Worm (Caenorhabditis elegans) whole organism, L3 larva: ENCODE data around the gene Y37D8A.26.

Source experiments
- R02D3.7 ChIP-seq: fragments of 150-350 bp; optimal IDR thresholded peaks from 2 replicates; lab custom pipeline; 2014; ENCODE audit warnings: missing biosample characterization, missing genetic modification characterization
- ZK546.5 ChIP-seq: sonication (generic microtip); optimal IDR thresholded peaks from 2 replicates; lab custom pipeline; 2017; ENCODE audit warnings: missing biosample characterization, missing genetic modification characterization
- ama-1 ChIP-seq: fragments of 150-350 bp; optimal IDR thresholded peaks from 2 replicates; lab custom pipeline; 2018
- ceh-28 ChIP-seq: fragments of 150-350 bp; optimal IDR thresholded peaks from 2 replicates; lab custom pipeline; 2014; ENCODE audit warnings: missing biosample characterization, missing genetic modification reagents, missing genetic modification characterization
- egl-27 ChIP-seq: sonication (generic microtip); optimal IDR thresholded peaks from 4 replicates; lab custom pipeline; 2017; ENCODE audit warnings: missing biosample characterization, missing genetic modification reagents, missing genetic modification characterization
- egl-5 ChIP-seq: fragments of 150-350 bp; optimal IDR thresholded peaks from 2 replicates; lab custom pipeline; 2017; ENCODE audit warnings: missing biosample characterization, missing genetic modification reagents, missing genetic modification characterization, inconsistent platforms
- elt-1 ChIP-seq: fragments of 150-350 bp; optimal IDR thresholded peaks from 2 replicates; lab custom pipeline; 2014; ENCODE audit warnings: missing biosample characterization, missing genetic modification characterization
- elt-2 ChIP-seq: sonication (generic microtip); optimal IDR thresholded peaks from 2 replicates; lab custom pipeline; 2016; ENCODE audit warnings: missing genetic modification reagents, mild to moderate bottlenecking, missing genetic modification characterization, missing compliant biosample characterization
- elt-3 ChIP-seq, 3 experiments: fragments of 150-350 bp in 1 of 3; sonication (generic microtip) in 2 of 3; optimal IDR thresholded peaks; 2 replicates in 2 of 3; 4 replicates in 1 of 3; lab custom pipeline; 2014 to 2017; ENCODE audit warnings: missing biosample characterization in 3 of 3, missing genetic modification characterization in 3 of 3
- eor-1 ChIP-seq, 2 experiments: fragments of 150-350 bp; optimal IDR thresholded peaks; 2 replicates each; lab custom pipeline; 2014 to 2018; ENCODE audit warnings: missing biosample characterization in 2 of 2, missing genetic modification characterization in 2 of 2
- fkh-2 ChIP-seq: fragments of 150-350 bp; optimal IDR thresholded peaks from 2 replicates; lab custom pipeline; 2014; ENCODE audit warnings: missing biosample characterization, missing genetic modification reagents, missing genetic modification characterization
- hmg-11 ChIP-seq: sonication (generic microtip); optimal IDR thresholded peaks from 2 replicates; lab custom pipeline; 2016; ENCODE audit warnings: missing genetic modification characterization, missing compliant biosample characterization
- jun-1 ChIP-seq: fragments of 150-350 bp; optimal IDR thresholded peaks from 2 replicates; lab custom pipeline; 2014; ENCODE audit warnings: missing biosample characterization, missing genetic modification reagents, missing genetic modification characterization
- lin-15B ChIP-seq: fragments of 150-350 bp; optimal IDR thresholded peaks from 2 replicates; lab custom pipeline; 2014; ENCODE audit warnings: missing biosample characterization, missing genetic modification characterization
- lin-39 ChIP-seq: fragments of 150-350 bp; optimal IDR thresholded peaks from 2 replicates; lab custom pipeline; 2018; ENCODE audit warnings: missing biosample characterization, missing genetic modification reagents, missing genetic modification characterization
- mdl-1 ChIP-seq: fragments of 150-350 bp; optimal IDR thresholded peaks from 2 replicates; lab custom pipeline; 2014; ENCODE audit warnings: missing biosample characterization, missing genetic modification characterization
- mml-1 ChIP-seq: fragments of 150-350 bp; sonication (generic microtip); optimal IDR thresholded peaks from 3 replicates; lab custom pipeline; 2014; ENCODE audit warnings: missing biosample characterization, missing genetic modification characterization
- nfya-1 ChIP-seq: sonication (generic microtip); optimal IDR thresholded peaks from 2 replicates; lab custom pipeline; 2017; ENCODE audit warnings: missing genetic modification characterization, mild to moderate bottlenecking, missing compliant biosample characterization, antibody characterized with exemption, moderate library complexity; ENCODE audit not compliant: insufficient read depth
- nhr-12 ChIP-seq: fragments of 150-350 bp; optimal IDR thresholded peaks from 2 replicates; lab custom pipeline; 2014; ENCODE audit warnings: missing biosample characterization, missing genetic modification characterization
- nhr-23 ChIP-seq: fragments of 150-350 bp; optimal IDR thresholded peaks from 2 replicates; lab custom pipeline; 2014; ENCODE audit warnings: missing biosample characterization, missing genetic modification reagents, missing genetic modification characterization
- nhr-25 ChIP-seq: sonication (generic microtip); optimal IDR thresholded peaks from 2 replicates; lab custom pipeline; 2017; ENCODE audit warnings: missing biosample characterization, missing genetic modification characterization
- nhr-67 ChIP-seq: fragments of 150-350 bp; optimal IDR thresholded peaks from 2 replicates; lab custom pipeline; 2014; ENCODE audit warnings: missing biosample characterization, missing genetic modification characterization
- nhr-77 ChIP-seq: fragments of 150-350 bp; optimal IDR thresholded peaks from 2 replicates; lab custom pipeline; 2014; ENCODE audit warnings: missing biosample characterization, missing genetic modification characterization
- pha-4 ChIP-seq: fragments of 150-350 bp; optimal IDR thresholded peaks from 2 replicates; lab custom pipeline; 2014; ENCODE audit warnings: missing biosample characterization, missing genetic modification reagents, missing genetic modification characterization
- pqm-1 ChIP-seq: fragments of 150-350 bp; optimal IDR thresholded peaks from 2 replicates; lab custom pipeline; 2017; ENCODE audit warnings: missing biosample characterization, missing genetic modification characterization, inconsistent platforms
- sea-2 ChIP-seq: fragments of 150-350 bp; sonication (generic microtip); optimal IDR thresholded peaks from 4 replicates; lab custom pipeline; 2014; ENCODE audit warnings: missing biosample characterization, missing genetic modification reagents, missing genetic modification characterization
- skn-1 ChIP-seq: fragments of 150-350 bp; optimal IDR thresholded peaks from 2 replicates; lab custom pipeline; 2014; ENCODE audit warnings: missing biosample characterization, missing genetic modification characterization
- snpc-4 ChIP-seq: fragments of 150-350 bp; optimal IDR thresholded peaks from 2 replicates; lab custom pipeline; 2014; ENCODE audit warnings: missing biosample characterization, missing genetic modification characterization
- unc-39 ChIP-seq: sonication (generic microtip); optimal IDR thresholded peaks from 4 replicates; lab custom pipeline; 2017; ENCODE audit warnings: missing biosample characterization, missing genetic modification characterization
- zag-1 ChIP-seq: fragments of 150-350 bp; optimal IDR thresholded peaks from 2 replicates; lab custom pipeline; 2014; ENCODE audit warnings: missing biosample characterization, missing genetic modification characterization
- ztf-4 ChIP-seq: fragments of 150-350 bp; optimal IDR thresholded peaks from 2 replicates; lab custom pipeline; 2014; ENCODE audit warnings: missing biosample characterization, missing genetic modification characterization

Y37D8A.26 gene

ce11 chrIII:12836742-12837285, 19.7 kb downstream of the Y37D8A.26 start:
- TF ChIP-seq nhr-25 (tag; lab: Kevin White, UChicago): no peak
- TF ChIP-seq egl-5: no peak
- TF ChIP-seq sea-2 (GFP tag; lab: Kevin White, UChicago): no peak
- TF ChIP-seq hmg-11 (tag; lab: Kevin White, UChicago): no peak
- TF ChIP-seq pqm-1 (tag; lab: Kevin White, UChicago): no peak
- TF ChIP-seq elt-3 (tag; optimal IDR thresholded peaks at IDR 0.05; lab: Kevin White, UChicago): no peak
- TF ChIP-seq lin-39 (tag; lab: Kevin White, UChicago): no peak
- TF ChIP-seq ama-1 (lab: Kevin White, UChicago): peak; percentile 63
- TF ChIP-seq skn-1: no peak
- TF ChIP-seq nhr-67 (tag; lab: Kevin White, UChicago): no peak
- TF ChIP-seq jun-1 (tag; lab: Kevin White, UChicago): no peak
- TF ChIP-seq mml-1 (tag; lab: Kevin White, UChicago): no peak
- TF ChIP-seq elt-2 (tag; lab: Kevin White, UChicago): no peak
- no peak for TF ChIP-seq lin-15B (tag; lab: Kevin White, UChicago)
- TF ChIP-seq fkh-2: no peak
- TF ChIP-seq R02D3.7: peak; percentile 55

ce11 chrIII:12833079-12833478, 23.4 kb downstream of the Y37D8A.26 start:
- TF ChIP-seq lin-39 (tag; lab: Kevin White, UChicago): no peak
- TF ChIP-seq elt-2 (tag; lab: Kevin White, UChicago): peak; percentile 53
- TF ChIP-seq, all 47 proteins: peak for 1

ce11 chrIII:12831696-12832095, 24.8 kb downstream of the Y37D8A.26 start:
- TF ChIP-seq nhr-77 (tag; lab: Kevin White, UChicago) (no peak), elt-2 (tag; lab: Kevin White, UChicago) (peak; percentile 64)

- no peak for TF ChIP-seq egl-27 (tag; lab: Kevin White, UChicago)
- no peak for TF ChIP-seq mml-1 (tag; lab: Kevin White, UChicago)
- TF ChIP-seq snpc-4 (tag; lab: Kevin White, UChicago): no peak
- TF ChIP-seq unc-39 (tag; lab: Kevin White, UChicago): no peak
- no peak for TF ChIP-seq mdl-1 (tag; lab: Kevin White, UChicago)
- TF ChIP-seq lin-39 (tag; lab: Kevin White, UChicago): no peak
- TF ChIP-seq zag-1 (tag; lab: Kevin White, UChicago): no peak
- TF ChIP-seq R02D3.7: no peak
- TF ChIP-seq nhr-12 (tag; lab: Kevin White, UChicago): no peak
- no peak for TF ChIP-seq nhr-23
- TF ChIP-seq fkh-2: no peak
- TF ChIP-seq ceh-28 (tag; lab: Kevin White, UChicago): no peak
- TF ChIP-seq nhr-25 (tag; lab: Kevin White, UChicago): no peak
- TF ChIP-seq eor-1 (tag; optimal IDR thresholded peaks at IDR 0.05; lab: Kevin White, UChicago): no peak
- TF ChIP-seq ztf-4: no peak
These were observed 27.5 kb downstream of the Y37D8A.26 start, which contains the start of gene Y37D8A.3 for ce11 chrIII:12829068-12829467. Gene Y37D8A.3, plus strand, starts transcription at chrIII:12829368.

- TF ChIP-seq nfya-1 (tag; lab: Kevin White, UChicago) (peak; percentile 71), ztf-4 (no peak)
These were observed 33.8 kb downstream of the Y37D8A.26 start for ce11 chrIII:12822608-12823261.

ce11 chrIII:12821331-12821730, 35.2 kb downstream of the Y37D8A.26 start:
- TF ChIP-seq lin-39 (tag; lab: Kevin White, UChicago): no peak
- peak; percentile 39 for TF ChIP-seq lin-15B (tag; lab: Kevin White, UChicago)
- peak; percentile 33 for TF ChIP-seq nfya-1 (tag; lab: Kevin White, UChicago)
- TF ChIP-seq pha-4 (tag; lab: Kevin White, UChicago): peak; percentile 31
- no peak for TF ChIP-seq elt-2 (tag; lab: Kevin White, UChicago)
- no peak for TF ChIP-seq ZK546.5 (tag; lab: Kevin White, UChicago)
- peak; percentile 46 for TF ChIP-seq R02D3.7
- no peak for TF ChIP-seq mdl-1 (tag; lab: Kevin White, UChicago)
- TF ChIP-seq elt-1 (tag; lab: Kevin White, UChicago): no peak
